In genomic region chr3R:25755864-25756507, dm6 we compare ENCODE assay signal across 3 fruit fly cellular contexts.
TF ChIP-seq lines count a peak whose summit lies in the region.

No protein-coding gene starts in this region.

- no peak for TF ChIP-seq CTCF in whole organism, embryonic (GFP tag; optimal IDR thresholded peaks at IDR 0.05; lab: Kevin White, UChicago)

TF ChIP-seq in whole organism, embryonic, 481 proteins besides CTCF, POLR2A, EP300 and RAD21 (continues in another document):
- TF ChIP-seq Spps (tag; optimal IDR thresholded peaks at IDR 0.05; lab: Kevin White, UChicago), result no peak
- no peak for TF ChIP-seq ham (GFP tag; IDR thresholded peaks at IDR 0.05; lab: Robert Waterston, UW)
- TF ChIP-seq cwo (GFP tag; optimal IDR thresholded peaks at IDR 0.05; lab: Kevin White, UChicago), result no peak
- TF ChIP-seq CG31224 (GFP tag; IDR thresholded peaks at IDR 0.05; lab: Robert Waterston, UW), result 0 out of 2 replicates have a peak, but pooled peaks have one; percentile 30
- no peak for TF ChIP-seq Rfx (GFP tag; IDR thresholded peaks at IDR 0.05; lab: Robert Waterston, UW)
- peak; percentile 17 for TF ChIP-seq grn (GFP tag; optimal IDR thresholded peaks at IDR 0.05; lab: Kevin White, UChicago)
- TF ChIP-seq CG5953 (GFP tag; IDR thresholded peaks at IDR 0.05; lab: Robert Waterston, UW), result no peak
- no peak for TF ChIP-seq ac (GFP tag; optimal IDR thresholded peaks at IDR 0.05; lab: Kevin White, UChicago)
- TF ChIP-seq Rx (GFP tag; IDR thresholded peaks at IDR 0.05; lab: Robert Waterston, UW), result no peak
- no peak for TF ChIP-seq CG12219 (GFP tag; optimal IDR thresholded peaks at IDR 0.05; lab: Kevin White, UChicago)
- TF ChIP-seq CG32532 (GFP tag; IDR thresholded peaks at IDR 0.05; lab: Robert Waterston, UW), result no peak
- TF ChIP-seq CG30020 (tag; optimal IDR thresholded peaks at IDR 0.05; lab: Kevin White, UChicago), result no peak
- peak; percentile 62 for TF ChIP-seq mirr (GFP tag; optimal IDR thresholded peaks at IDR 0.05; lab: Kevin White, UChicago)
- TF ChIP-seq CG3163 (GFP tag; optimal IDR thresholded peaks at IDR 0.05; lab: Kevin White, UChicago), result no peak
- TF ChIP-seq run (tag; optimal IDR thresholded peaks at IDR 0.05; lab: Kevin White, UChicago), result no peak
- TF ChIP-seq MBD-R2 (GFP tag; IDR thresholded peaks at IDR 0.05; lab: Robert Waterston, UW), result no peak
- TF ChIP-seq lbe (GFP tag; optimal IDR thresholded peaks at IDR 0.05; lab: Kevin White, UChicago), result no peak
- TF ChIP-seq B-H2 (GFP tag; optimal IDR thresholded peaks at IDR 0.05; lab: Kevin White, UChicago), result peak; percentile 21
- TF ChIP-seq CG14050 (GFP tag; IDR thresholded peaks at IDR 0.05; lab: Robert Waterston, UW), result no peak
- no peak for TF ChIP-seq CG18476 (GFP tag; optimal IDR thresholded peaks at IDR 0.05; lab: Kevin White, UChicago)
- TF ChIP-seq prd (optimal IDR thresholded peaks at IDR 0.05; lab: Kevin White, UChicago), result no peak
- no peak for TF ChIP-seq prd (GFP tag; IDR thresholded peaks at IDR 0.05; lab: Robert Waterston, UW)
- TF ChIP-seq Nf-YC (tag; optimal IDR thresholded peaks at IDR 0.05; lab: Kevin White, UChicago), result no peak
- TF ChIP-seq vvl (GFP tag; IDR thresholded peaks at IDR 0.05; lab: Robert Waterston, UW), result peak; percentile 85
- TF ChIP-seq chinmo (GFP tag; IDR thresholded peaks at IDR 0.05; lab: Robert Waterston, UW; ENCODE audit: partially characterized antibody), result 0 out of 4 replicates have a peak, but pooled peaks have one; percentile 58
- no peak for TF ChIP-seq da (GFP tag; optimal IDR thresholded peaks at IDR 0.05; lab: Kevin White, UChicago)
- TF ChIP-seq CG11504 (tag; optimal IDR thresholded peaks at IDR 0.05; lab: Kevin White, UChicago), result no peak
- peak; percentile 92 for TF ChIP-seq exex (tag; optimal IDR thresholded peaks at IDR 0.05; lab: Kevin White, UChicago)
- TF ChIP-seq org-1 (GFP tag; optimal IDR thresholded peaks at IDR 0.05; lab: Kevin White, UChicago), result no peak
- peak; percentile 88 for TF ChIP-seq abd-A (tag; optimal IDR thresholded peaks at IDR 0.05; lab: Kevin White, UChicago)
- no peak for TF ChIP-seq CG4282 (GFP tag; optimal IDR thresholded peaks at IDR 0.05; lab: Kevin White, UChicago)
- TF ChIP-seq esg (GFP tag; conservative IDR thresholded peaks at IDR 0.05; lab: Robert Waterston, UW), result no peak

TF ChIP-seq in whole organism, prepupa, 60 proteins besides CTCF, POLR2A, EP300 and RAD21:
- TF ChIP-seq svp (GFP tag; lab: Kevin White, UChicago), result peak; percentile 87
- no peak for TF ChIP-seq CG3032 (tag; optimal IDR thresholded peaks at IDR 0.05; lab: Kevin White, UChicago)
TF ChIP-seq in whole organism, prepupa: peak in this region for 1.

TF ChIP-seq in whole organism, wandering third instar larva, 38 proteins besides CTCF, POLR2A, EP300 and RAD21:
- TF ChIP-seq brk (GFP tag; optimal IDR thresholded peaks at IDR 0.05; lab: Kevin White, UChicago) (peak; percentile 2), Sp1 (GFP tag; optimal IDR thresholded peaks at IDR 0.05; lab: Kevin White, UChicago) (no peak)
